Worm (Caenorhabditis elegans): ENCODE results near the gene Y50E8A.1.

DNA sequence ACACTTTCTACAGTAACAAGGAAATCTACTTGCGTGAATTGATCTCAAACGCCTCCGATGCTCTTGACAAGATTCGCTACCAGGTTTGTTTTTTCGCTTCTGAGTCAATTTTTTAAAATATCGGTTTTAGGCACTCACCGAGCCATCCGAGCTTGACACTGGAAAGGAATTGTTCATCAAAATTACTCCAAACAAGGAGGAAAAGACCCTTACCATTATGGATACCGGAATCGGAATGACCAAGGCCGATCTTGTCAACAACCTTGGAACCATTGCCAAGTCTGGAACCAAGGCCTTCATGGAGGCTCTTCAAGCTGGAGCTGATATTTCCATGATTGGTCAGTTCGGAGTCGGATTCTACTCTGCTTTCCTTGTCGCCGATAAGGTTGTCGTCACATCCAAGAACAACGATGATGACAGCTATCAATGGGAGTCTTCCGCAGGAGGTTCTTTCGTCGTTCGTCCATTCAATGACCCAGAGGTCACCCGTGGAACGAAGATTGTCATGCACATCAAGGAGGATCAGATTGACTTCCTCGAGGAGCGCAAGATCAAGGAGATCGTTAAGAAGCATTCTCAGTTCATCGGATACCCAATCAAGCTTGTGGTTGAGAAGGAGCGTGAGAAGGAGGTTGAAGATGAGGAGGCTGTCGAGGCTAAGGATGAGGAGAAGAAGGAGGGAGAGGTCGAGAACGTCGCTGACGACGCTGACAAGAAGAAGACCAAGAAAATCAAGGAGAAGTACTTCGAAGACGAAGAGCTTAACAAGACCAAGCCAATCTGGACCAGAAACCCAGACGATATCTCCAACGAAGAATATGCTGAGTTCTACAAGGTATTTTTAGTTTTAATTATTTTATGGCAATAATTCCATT is 40.2 kb upstream of the Y50E8A.1 start:
- no peak for TF ChIP-seq dao-5 (tag; optimal IDR thresholded peaks at IDR 0.05)
- no peak for TF ChIP-seq him-1 (tag; optimal IDR thresholded peaks at IDR 0.05)
